Fruit fly (Drosophila melanogaster): Measurements from ENCODE around the gene CREG.

CREG gene

dm6 chr3R:17402434-17402833, 8.0 kb upstream of the CREG start, which contains the start of gene Sur-8 (continued):
- peak; percentile 35 for TF ChIP-seq CG3995 (GFP tag; optimal IDR thresholded peaks at IDR 0.05)
- peak; percentile 49 for TF ChIP-seq CG12155 (GFP tag; optimal IDR thresholded peaks at IDR 0.05)
- TF ChIP-seq CG16815 (GFP tag; optimal IDR thresholded peaks at IDR 0.05), result peak; percentile 14
- peak; percentile 35 for TF ChIP-seq CG17385 (GFP tag; optimal IDR thresholded peaks at IDR 0.05)
- peak; percentile 59 for TF ChIP-seq pum (GFP tag; optimal IDR thresholded peaks at IDR 0.05)
- TF ChIP-seq CG13287 (GFP tag; IDR thresholded peaks at IDR 0.05; ENCODE audit: partially characterized antibody), result 0 out of 2 replicates have a peak, but pooled peaks have one; percentile 27
- TF ChIP-seq Chrac-16 (GFP tag; optimal IDR thresholded peaks at IDR 0.05), result peak; percentile 73
- TF ChIP-seq gro (GFP tag; optimal IDR thresholded peaks at IDR 0.05), result no peak
- TF ChIP-seq ase (GFP tag; IDR thresholded peaks at IDR 0.05), result peak; percentile 61; the same call in 2 of the 3 replicates
- no peak for TF ChIP-seq dan (GFP tag; IDR thresholded peaks at IDR 0.05)
- TF ChIP-seq CG8359 (GFP tag; optimal IDR thresholded peaks at IDR 0.05; ENCODE audit: borderline replicate concordance), result peak; percentile 47
- TF ChIP-seq CG18619 (GFP tag; optimal IDR thresholded peaks at IDR 0.05), result peak; percentile 55
- TF ChIP-seq gfzf (GFP tag; optimal IDR thresholded peaks at IDR 0.05), result no peak
- peak; percentile 82 for TF ChIP-seq CG9932 (GFP tag; IDR thresholded peaks at IDR 0.05)
- peak; percentile 75; the same call in 2 of the 3 replicates for TF ChIP-seq otp (GFP tag; IDR thresholded peaks at IDR 0.05)
- peak; percentile 4 for TF ChIP-seq BEAF-32 (GFP tag; optimal IDR thresholded peaks at IDR 0.05)
- TF ChIP-seq shn (GFP tag; optimal IDR thresholded peaks at IDR 0.05), result peak; percentile 63
- TF ChIP-seq CG9215 (GFP tag; IDR thresholded peaks at IDR 0.05), result 0 out of 2 replicates have a peak, but pooled peaks have one; percentile 21
- peak; percentile 65 for TF ChIP-seq Atf-2 (GFP tag; optimal IDR thresholded peaks at IDR 0.05)
- peak; percentile 95 for TF ChIP-seq CG32532 (GFP tag; IDR thresholded peaks at IDR 0.05)
- peak; percentile 52 for TF ChIP-seq NC2β (GFP tag; optimal IDR thresholded peaks at IDR 0.05)
- TF ChIP-seq D (optimal IDR thresholded peaks at IDR 0.05), result no peak
- TF ChIP-seq D (GFP tag; optimal IDR thresholded peaks at IDR 0.05), result peak; percentile 45
- TF ChIP-seq CG8290 (GFP tag; optimal IDR thresholded peaks at IDR 0.05), result peak; percentile 30
- TF ChIP-seq CG8290 (tag; optimal IDR thresholded peaks at IDR 0.05), result peak in 1 of 2 experiments; percentile 90
- peak; percentile 56 for TF ChIP-seq gem (tag; optimal IDR thresholded peaks at IDR 0.05)
- TF ChIP-seq sim (GFP tag; IDR thresholded peaks at IDR 0.05), result 0 out of 2 replicates have a peak, but pooled peaks have one; percentile 31
- TF ChIP-seq CG9727 (GFP tag; optimal IDR thresholded peaks at IDR 0.05), result peak; percentile 33
- TF ChIP-seq Xrp1 (GFP tag; IDR thresholded peaks at IDR 0.05), result peak; percentile 36; the same call in 1 of the 2 replicates
- peak in 1 of 2 experiments; percentile 45 for TF ChIP-seq bsh (GFP tag; optimal IDR thresholded peaks at IDR 0.05)
- TF ChIP-seq zen (tag; optimal IDR thresholded peaks at IDR 0.05), result peak; percentile 53
- peak; percentile 63 for TF ChIP-seq Hr3 (GFP tag; optimal IDR thresholded peaks at IDR 0.05)
- no peak for TF ChIP-seq Hr39 (optimal IDR thresholded peaks at IDR 0.05)
- peak; percentile 46 for TF ChIP-seq HmgD (GFP tag; optimal IDR thresholded peaks at IDR 0.05)
- TF ChIP-seq disco-r (GFP tag; optimal IDR thresholded peaks at IDR 0.05), result peak; percentile 17
- TF ChIP-seq Bdp1 (GFP tag; optimal IDR thresholded peaks at IDR 0.05), result peak; percentile 25
- no peak; the same call in 1 of the 2 replicates for TF ChIP-seq amos (GFP tag; IDR thresholded peaks at IDR 0.05; ENCODE audit: partially characterized antibody)
- no peak for TF ChIP-seq CrebB (tag; optimal IDR thresholded peaks at IDR 0.05)
- peak; percentile 19; the same call in 1 of the 3 replicates for TF ChIP-seq B-H1 (GFP tag; IDR thresholded peaks at IDR 0.05)
- TF ChIP-seq zfh1 (GFP tag; IDR thresholded peaks at IDR 0.05), result peak; percentile 86
- no peak for TF ChIP-seq CG3065 (GFP tag; optimal IDR thresholded peaks at IDR 0.05)
- no peak for TF ChIP-seq peb (GFP tag; IDR thresholded peaks at IDR 0.05)
- TF ChIP-seq tin (GFP tag; optimal IDR thresholded peaks at IDR 0.05), result peak; percentile 78
- TF ChIP-seq Stat92E (GFP tag; optimal IDR thresholded peaks at IDR 0.05), result no peak
- TF ChIP-seq cas (GFP tag; IDR thresholded peaks at IDR 0.05), result 0 out of 2 replicates have a peak, but pooled peaks have one; percentile 24
- peak; percentile 88 for TF ChIP-seq CG10979 (tag; optimal IDR thresholded peaks at IDR 0.05)
- TF ChIP-seq gcm (GFP tag; optimal IDR thresholded peaks at IDR 0.05), result no peak
- peak; percentile 7 for TF ChIP-seq CG3163 (GFP tag; optimal IDR thresholded peaks at IDR 0.05)
- TF ChIP-seq Hmr (GFP tag; optimal IDR thresholded peaks at IDR 0.05), result peak; percentile 76
- TF ChIP-seq tio (GFP tag; optimal IDR thresholded peaks at IDR 0.05), result peak; percentile 17
- peak; percentile 86 for TF ChIP-seq ci (GFP tag; IDR thresholded peaks at IDR 0.05)
